Worm (Caenorhabditis elegans) whole organism, early embryonic: ENCODE data around the gene mks-5.

ENCODE experiments used
- B0310.2 ChIP-seq: sonication (generic microtip); optimal IDR thresholded peaks from 2 replicates; lab custom pipeline; 2016; ENCODE audit warnings: mild to moderate bottlenecking, missing genetic modification characterization, missing compliant biosample characterization
- F13C5.2 ChIP-seq: sonication (generic microtip); optimal IDR thresholded peaks from 2 replicates; lab custom pipeline; 2017; ENCODE audit warnings: mild to moderate bottlenecking, missing genetic modification characterization, inconsistent platforms, missing compliant biosample characterization
- ama-1 ChIP-seq: fragments of 150-350 bp; optimal IDR thresholded peaks from 2 replicates; lab custom pipeline; 2014
- hmg-4 ChIP-seq: fragments of 200-800 bp; sonication (Bioruptor generic); optimal IDR thresholded peaks from 2 replicates; lab custom pipeline; 2018; ENCODE audit warnings: mild to moderate bottlenecking, missing genetic modification characterization, missing compliant biosample characterization

ce11 chrII:10680614-10681013 is 39.4 kb upstream of the mks-5 start:
- TF ChIP-seq hmg-4 = no peak
- no peak for TF ChIP-seq B0310.2 (tag; lab: Kevin White, UChicago)
- no peak for TF ChIP-seq ama-1 (lab: Kevin White, UChicago)
- no peak for TF ChIP-seq F13C5.2 (tag; lab: Kevin White, UChicago)
